Fruit fly (Drosophila melanogaster) whole organism, embryonic: ENCODE measurements around the gene CG10413.
A peak's percentile ranks its signal among the peaks of the same experiment; 100 is the strongest.

Experiments
- ATbp ChIP-seq: fragments of 200-800 bp; sonication (Bioruptor generic); optimal IDR thresholded peaks from 2 replicates; lab custom pipeline; 2017; ENCODE audit warnings: missing biosample characterization, mild to moderate bottlenecking, missing genetic modification characterization, missing genetic modification reagents
- B-H2 ChIP-seq: fragments of 200-800 bp; sonication (Bioruptor generic); optimal IDR thresholded peaks from 2 replicates; lab custom pipeline; 2018; ENCODE audit warnings: missing biosample characterization, mild to moderate bottlenecking, missing genetic modification characterization
- Bteb2 ChIP-seq: fragments of 200-800 bp; sonication (Bioruptor generic); optimal IDR thresholded peaks from 2 replicates; lab custom pipeline; 2016; ENCODE audit warnings: missing biosample characterization, missing genetic modification characterization
- CG10543 ChIP-seq: fragments of 200-800 bp; sonication (Bioruptor generic); optimal IDR thresholded peaks from 3 replicates; lab custom pipeline; 2017; ENCODE audit warnings: missing biosample characterization, mild to moderate bottlenecking, missing genetic modification characterization, moderate library complexity
- CG11398 ChIP-seq: fragments of 200-800 bp; sonication (Bioruptor generic); optimal IDR thresholded peaks from 2 replicates; lab custom pipeline; 2016; ENCODE audit warnings: missing biosample characterization, missing genetic modification characterization
- CG14860 ChIP-seq: fragments of 200-800 bp; sonication (Bioruptor generic); IDR thresholded peaks from 3 replicates; pipeline ENCODE4 v1.3.6; 2022; ENCODE audit warnings: missing biosample characterization, missing genetic modification characterization; ENCODE audit not compliant: partially characterized antibody
- CG15479 ChIP-seq: fragments of 200-800 bp; sonication (Bioruptor generic); optimal IDR thresholded peaks from 3 replicates; lab custom pipeline; 2019; ENCODE audit warnings: missing biosample characterization, mild to moderate bottlenecking, missing genetic modification characterization, moderate library complexity
- CG1603 ChIP-seq: fragments of 200-800 bp; sonication (Bioruptor generic); optimal IDR thresholded peaks from 2 replicates; lab custom pipeline; 2019; ENCODE audit warnings: missing biosample characterization, mild to moderate bottlenecking, missing genetic modification characterization, moderate library complexity
- CG2678 ChIP-seq: fragments of 200-800 bp; sonication (Bioruptor generic); optimal IDR thresholded peaks from 3 replicates; lab custom pipeline; 2019; ENCODE audit warnings: missing biosample characterization, mild to moderate bottlenecking, missing genetic modification characterization, moderate library complexity
- CG31365 ChIP-seq: fragments of 200-800 bp; sonication (Bioruptor generic); optimal IDR thresholded peaks from 2 replicates; lab custom pipeline; 2018; ENCODE audit warnings: missing biosample characterization, mild to moderate bottlenecking, missing genetic modification characterization
- CG3407 ChIP-seq: fragments of 200-800 bp; sonication (Bioruptor generic); optimal IDR thresholded peaks from 2 replicates; lab custom pipeline; 2018; ENCODE audit warnings: missing biosample characterization, mild to moderate bottlenecking, missing genetic modification characterization
- CG3726 ChIP-seq: fragments of 200-800 bp; sonication (Bioruptor generic); IDR thresholded peaks from 3 replicates; pipeline ENCODE4, ENCODE4 v1.3.6; 2022; ENCODE audit warnings: missing biosample characterization, missing genetic modification characterization
- CG3847 ChIP-seq: fragments of 200-800 bp; sonication (Bioruptor generic); IDR thresholded peaks from 2 replicates; pipeline ENCODE4 v1.3.6; 2022; ENCODE audit warnings: missing biosample characterization, missing genetic modification characterization
- CG5953 ChIP-seq: fragments of 200-800 bp; sonication (Bioruptor generic); IDR thresholded peaks from 2 replicates; pipeline ENCODE4 v1.3.6; 2022; ENCODE audit warnings: missing biosample characterization, missing genetic modification characterization
- CG6765 ChIP-seq: fragments of 200-800 bp; sonication (Bioruptor generic); optimal IDR thresholded peaks from 3 replicates; lab custom pipeline; 2017; ENCODE audit warnings: missing biosample characterization, mild to moderate bottlenecking, missing genetic modification characterization
- CG6791 ChIP-seq: fragments of 200-800 bp; sonication (Bioruptor generic); IDR thresholded peaks from 3 replicates; pipeline ENCODE4 v1.3.6; 2022; ENCODE audit warnings: missing biosample characterization, missing genetic modification characterization; ENCODE audit not compliant: partially characterized antibody
- CG6813 ChIP-seq: fragments of 200-800 bp; sonication (Bioruptor generic); optimal IDR thresholded peaks from 2 replicates; lab custom pipeline; 2017; ENCODE audit warnings: missing biosample characterization, missing genetic modification characterization, mild to moderate bottlenecking, moderate library complexity, missing genetic modification reagents
- CG7987 ChIP-seq: fragments of 200-800 bp; sonication (Bioruptor generic); optimal IDR thresholded peaks from 2 replicates; lab custom pipeline; 2018; ENCODE audit warnings: missing biosample characterization, mild to moderate bottlenecking, missing genetic modification characterization, moderate library complexity
- CG8290 ChIP-seq, 3 experiments: fragments of 200-800 bp; sonication (Bioruptor generic); optimal IDR thresholded peaks; 2 replicates each; lab custom pipeline; 2016 to 2019; ENCODE audit warnings: missing biosample characterization in 3 of 3, missing genetic modification characterization in 3 of 3, mild to moderate bottlenecking in 2 of 3, moderate library complexity in 1 of 3
- CG8359 ChIP-seq: fragments of 200-800 bp; sonication (Bioruptor generic); optimal IDR thresholded peaks from 2 replicates; lab custom pipeline; 2017; ENCODE audit warnings: missing biosample characterization, mild to moderate bottlenecking, missing genetic modification characterization, borderline replicate concordance
- CG8765 ChIP-seq: fragments of 200-800 bp; sonication (Bioruptor generic); IDR thresholded peaks from 2 replicates; pipeline ENCODE4 v1.3.6; 2022; ENCODE audit warnings: missing biosample characterization, missing genetic modification characterization
- CG9727 ChIP-seq: fragments of 200-800 bp; sonication (Bioruptor generic); optimal IDR thresholded peaks from 3 replicates; lab custom pipeline; 2017; ENCODE audit warnings: missing biosample characterization, mild to moderate bottlenecking, missing genetic modification characterization
- D ChIP-seq, 2 experiments: fragments of 200-800 bp in 1 of 2; fragments of >200 bp in 1 of 2; sonication (Bioruptor generic) in 1 of 2; optimal IDR thresholded peaks; 2 replicates in 1 of 2; 3 replicates in 1 of 2; lab custom pipeline; 2017; ENCODE audit warnings: mild to moderate bottlenecking in 1 of 2, missing biosample characterization in 1 of 2, missing genetic modification characterization in 1 of 2, missing genetic modification reagents in 1 of 2
- Elba2 ChIP-seq: fragments of 200-800 bp; sonication (Bioruptor generic); optimal IDR thresholded peaks from 3 replicates; lab custom pipeline; 2016; ENCODE audit warnings: missing biosample characterization, missing genetic modification characterization
- Hr3 ChIP-seq: fragments of 200-800 bp; sonication (Bioruptor generic); optimal IDR thresholded peaks from 3 replicates; lab custom pipeline; 2016; ENCODE audit warnings: missing biosample characterization, missing genetic modification characterization
- Kr ChIP-seq: fragments of 200-800 bp; sonication (Bioruptor generic); optimal IDR thresholded peaks from 2 replicates; lab custom pipeline; 2017; ENCODE audit warnings: missing biosample characterization, mild to moderate bottlenecking, missing genetic modification characterization
- MTF-1 ChIP-seq: fragments of 200-800 bp; sonication (Bioruptor generic); optimal IDR thresholded peaks from 2 replicates; lab custom pipeline; 2018; ENCODE audit warnings: missing biosample characterization, mild to moderate bottlenecking, missing genetic modification characterization, borderline replicate concordance
- Med ChIP-seq: fragments of 200-800 bp; sonication (Bioruptor generic); peaks from one replicate; lab custom pipeline; 2016; ENCODE audit warnings: missing biosample characterization, missing genetic modification characterization, mild to moderate bottlenecking, inconsistent platforms, moderate library complexity
- Xrp1 ChIP-seq: fragments of 200-800 bp; sonication (Bioruptor generic); IDR thresholded peaks from 2 replicates; pipeline ENCODE4 v1.3.6; 2022; ENCODE audit warnings: missing biosample characterization, missing genetic modification characterization
- bowl ChIP-seq: fragments of 200-800 bp; sonication (Bioruptor generic); IDR thresholded peaks from 2 replicates; pipeline ENCODE4 v1.3.6; 2022; ENCODE audit warnings: missing biosample characterization, missing genetic modification characterization
- cwo ChIP-seq: fragments of 200-800 bp; sonication (Bioruptor generic); optimal IDR thresholded peaks from 3 replicates; lab custom pipeline; 2017; ENCODE audit warnings: missing biosample characterization, missing genetic modification characterization, mild to moderate bottlenecking, moderate library complexity, missing genetic modification reagents
- dmrt99B ChIP-seq: fragments of 200-800 bp; sonication (Bioruptor generic); optimal IDR thresholded peaks from 2 replicates; lab custom pipeline; 2018; ENCODE audit warnings: missing biosample characterization, mild to moderate bottlenecking, missing genetic modification characterization, moderate library complexity
- eve ChIP-seq, 2 experiments: fragments of >200 bp; optimal IDR thresholded peaks; 2 replicates each; lab custom pipeline; 2017; ENCODE audit warnings: missing biosample characterization in 2 of 2, missing genetic modification characterization in 2 of 2
- fd102C ChIP-seq: fragments of 200-800 bp; sonication (Bioruptor generic); optimal IDR thresholded peaks from 2 replicates; lab custom pipeline; 2018; ENCODE audit warnings: missing biosample characterization, mild to moderate bottlenecking, missing genetic modification characterization, moderate library complexity
- gem ChIP-seq: fragments of 200-800 bp; sonication (Bioruptor generic); optimal IDR thresholded peaks from 2 replicates; lab custom pipeline; 2019; ENCODE audit warnings: missing biosample characterization, mild to moderate bottlenecking, missing genetic modification characterization, moderate library complexity
- hkb ChIP-seq, 2 experiments: fragments of 200-800 bp in 1 of 2; fragments of >200 bp in 1 of 2; sonication (Bioruptor generic) in 1 of 2; IDR thresholded peaks in 1 of 2; optimal IDR thresholded peaks in 1 of 2; 2 replicates each; pipeline versions ENCODE4 v1.3.6 to Lab custom; 2017 to 2022; ENCODE audit warnings: missing biosample characterization in 1 of 2, missing genetic modification characterization in 1 of 2
- kni ChIP-seq: fragments of 200-800 bp; sonication (Bioruptor generic); optimal IDR thresholded peaks from 3 replicates; lab custom pipeline; 2017; ENCODE audit warnings: mild to moderate bottlenecking, missing biosample characterization, missing genetic modification reagents, missing genetic modification characterization
- mam ChIP-seq: fragments of 200-800 bp; sonication (Bioruptor generic); optimal IDR thresholded peaks from 3 replicates; lab custom pipeline; 2016; ENCODE audit warnings: missing biosample characterization, missing genetic modification characterization
- oc ChIP-seq: fragments of 200-800 bp; sonication (Bioruptor generic); optimal IDR thresholded peaks from 2 replicates; lab custom pipeline; 2018; ENCODE audit warnings: missing biosample characterization, mild to moderate bottlenecking, missing genetic modification characterization, moderate library complexity
- odd ChIP-seq: fragments of 200-800 bp; sonication (Bioruptor generic); optimal IDR thresholded peaks from 2 replicates; lab custom pipeline; 2017; ENCODE audit warnings: missing biosample characterization, mild to moderate bottlenecking, missing genetic modification characterization
- org-1 ChIP-seq: fragments of 200-800 bp; sonication (Bioruptor generic); optimal IDR thresholded peaks from 2 replicates; lab custom pipeline; 2017; ENCODE audit warnings: missing biosample characterization, missing genetic modification characterization
- pho ChIP-seq: fragments of 200-800 bp; sonication (Bioruptor generic); optimal IDR thresholded peaks from 2 replicates; lab custom pipeline; 2016; ENCODE audit warnings: missing biosample characterization, missing genetic modification characterization
- sens-2 ChIP-seq: fragments of 200-800 bp; sonication (Bioruptor generic); IDR thresholded peaks from 2 replicates; pipeline ENCODE4 v1.3.6; 2022; ENCODE audit warnings: missing biosample characterization, missing genetic modification characterization
- sim ChIP-seq: fragments of 200-800 bp; sonication (Bioruptor generic); IDR thresholded peaks from 2 replicates; pipeline ENCODE4 v1.3.6; 2022; ENCODE audit warnings: missing biosample characterization, missing genetic modification characterization
- slbo ChIP-seq: fragments of 200-800 bp; sonication (Bioruptor generic); IDR thresholded peaks from 2 replicates; pipeline ENCODE4 v1.3.6; 2022; ENCODE audit warnings: missing biosample characterization, missing genetic modification characterization
- tll ChIP-seq, 2 experiments: fragments of 200-800 bp in 1 of 2; fragments of >200 bp in 1 of 2; sonication (Bioruptor generic) in 1 of 2; optimal IDR thresholded peaks; 2 replicates each; lab custom pipeline; 2017 to 2019; ENCODE audit warnings: missing biosample characterization in 2 of 2, missing genetic modification characterization in 2 of 2, mild to moderate bottlenecking in 1 of 2, moderate library complexity in 1 of 2

CG10413 gene

dm6 chr2L:18626987-18627386, 21.9 kb upstream of the CG10413 start (continued):
- TF ChIP-seq CG11398 (GFP tag; lab: Kevin White, UChicago) = peak; percentile 90
- peak; percentile 98 for TF ChIP-seq ATbp (GFP tag; lab: Kevin White, UChicago)

- TF ChIP-seq pho = no peak
- TF ChIP-seq CG8359 = peak; percentile 44
- TF ChIP-seq org-1 = peak; percentile 40
- TF ChIP-seq CG6765 (GFP tag; lab: Kevin White, UChicago) = peak; percentile 2
- TF ChIP-seq CG2678 (tag; lab: Kevin White, UChicago) = peak; percentile 9
- no peak for TF ChIP-seq CG3847
- TF ChIP-seq CG1603 (tag; lab: Kevin White, UChicago) = peak; percentile 39
- peak; percentile 20 for TF ChIP-seq dmrt99B (tag; lab: Kevin White, UChicago)
- TF ChIP-seq mam (GFP tag; lab: Kevin White, UChicago) = no peak
- TF ChIP-seq Bteb2 = no peak
- peak; percentile 44 for TF ChIP-seq odd (GFP tag; lab: Kevin White, UChicago)
- TF ChIP-seq CG7987 (GFP tag; lab: Kevin White, UChicago) = peak; percentile 7
- peak; percentile 1 for TF ChIP-seq CG31365 (tag; lab: Kevin White, UChicago)
- peak; percentile 8; the same call in 1 of the 2 replicates for TF ChIP-seq sens-2 (GFP tag; lab: Robert Waterston, UW)
- TF ChIP-seq Kr (GFP tag; lab: Kevin White, UChicago) = peak; percentile 41
- peak; percentile 43 for TF ChIP-seq MTF-1 (GFP tag; lab: Kevin White, UChicago)
- no peak for TF ChIP-seq CG8290 (GFP tag; optimal IDR thresholded peaks at IDR 0.05; lab: Kevin White, UChicago)
- TF ChIP-seq CG8290 (tag; optimal IDR thresholded peaks at IDR 0.05; lab: Kevin White, UChicago) = peak; percentile 30 to 65
- peak; percentile 28 for TF ChIP-seq gem (tag; lab: Kevin White, UChicago)
- peak in 1 of 2 experiments; percentile 78 for TF ChIP-seq tll (GFP tag; optimal IDR thresholded peaks at IDR 0.05; lab: Kevin White, UChicago)
- peak; percentile 52 for TF ChIP-seq CG15479 (GFP tag; lab: Kevin White, UChicago)
- no peak for TF ChIP-seq CG8765
- TF ChIP-seq hkb (optimal IDR thresholded peaks at IDR 0.05; lab: Kevin White, UChicago) = no peak
- TF ChIP-seq hkb (GFP tag; IDR thresholded peaks at IDR 0.05; lab: Robert Waterston, UW) = peak; percentile 34
- TF ChIP-seq Xrp1 (GFP tag; lab: Robert Waterston, UW) = peak; percentile 16; the same call in 1 of the 2 replicates
- TF ChIP-seq CG5953 (GFP tag; lab: Robert Waterston, UW) = no peak
- TF ChIP-seq eve (GFP tag; optimal IDR thresholded peaks at IDR 0.05; lab: Kevin White, UChicago) = peak in 1 of 2 experiments; percentile 32
- no peak for TF ChIP-seq bowl (GFP tag; lab: Robert Waterston, UW)
- TF ChIP-seq Elba2 (GFP tag; lab: Kevin White, UChicago) = no peak
- peak; percentile 14 for TF ChIP-seq Med
- no peak for TF ChIP-seq D (optimal IDR thresholded peaks at IDR 0.05; lab: Kevin White, UChicago)
- TF ChIP-seq D (GFP tag; optimal IDR thresholded peaks at IDR 0.05; lab: Kevin White, UChicago) = peak; percentile 23
- no peak for TF ChIP-seq B-H2 (GFP tag; lab: Kevin White, UChicago)
- peak; percentile 86 for TF ChIP-seq fd102C (GFP tag; lab: Kevin White, UChicago)
- no peak for TF ChIP-seq CG10543
- peak; percentile 38 for TF ChIP-seq CG3407 (GFP tag; lab: Kevin White, UChicago)
- no peak for TF ChIP-seq CG3726 (GFP tag; lab: Robert Waterston, UW)
- peak; percentile 37 for TF ChIP-seq CG6813 (GFP tag; lab: Kevin White, UChicago)
- TF ChIP-seq sim (GFP tag; lab: Robert Waterston, UW) = peak; percentile 32; the same call in 1 of the 2 replicates
- no peak for TF ChIP-seq oc (tag; lab: Kevin White, UChicago)
- peak; percentile 19 for TF ChIP-seq kni (GFP tag; lab: Kevin White, UChicago)
- no peak for TF ChIP-seq slbo (GFP tag; lab: Robert Waterston, UW)
- peak; percentile 35 for TF ChIP-seq CG9727 (GFP tag; lab: Kevin White, UChicago)
- TF ChIP-seq CG6791 = no peak
- TF ChIP-seq Hr3 (GFP tag; lab: Kevin White, UChicago) = no peak
- no peak for TF ChIP-seq CG14860
- peak; percentile 25 for TF ChIP-seq cwo (GFP tag; lab: Kevin White, UChicago)
Observed at dm6 chr2L:18625470-18625869, 20.4 kb upstream of the CG10413 start.
